Worm (Caenorhabditis elegans) whole organism, young adult: ENCODE measurements around the gene Y119D3B.12.

Experiments
- K12H6.12 ChIP-seq: fragments of 200-800 bp; sonication (Bioruptor generic); optimal IDR thresholded peaks from 2 replicates; lab custom pipeline; 2018; ENCODE audit warnings: mild to moderate bottlenecking, missing genetic modification characterization, missing compliant biosample characterization
- ama-1 ChIP-seq, 3 experiments: fragments of 150-350 bp in 1 of 3; sonication (generic microtip) in 2 of 3; optimal IDR thresholded peaks; 2 replicates each; lab custom pipeline; 2014 to 2018; ENCODE audit warnings: missing biosample characterization in 2 of 3, missing genetic modification characterization in 2 of 3, missing genetic modification reagents in 2 of 3
- aptf-3 ChIP-seq: fragments of 200-800 bp; sonication (Bioruptor generic); IDR thresholded peaks from 2 replicates; pipeline ENCODE4 v1.3.6; 2022; ENCODE audit warnings: missing genetic modification characterization, missing compliant biosample characterization
- egrh-3 ChIP-seq: fragments of 200-800 bp; sonication (Bioruptor generic); IDR thresholded peaks from 2 replicates; pipeline ENCODE4 v1.3.6; 2022; ENCODE audit warnings: missing genetic modification reagents, missing genetic modification characterization, missing compliant biosample characterization
- lir-1 ChIP-seq: fragments of 200-800 bp; sonication (Bioruptor generic); conservative IDR thresholded peaks from 2 replicates; pipeline ENCODE4 v1.3.6; 2022; ENCODE audit warnings: missing genetic modification reagents, missing genetic modification characterization, missing compliant biosample characterization
- mxl-1 ChIP-seq: sonication (generic microtip); optimal IDR thresholded peaks from 2 replicates; lab custom pipeline; 2016; ENCODE audit warnings: missing genetic modification characterization, missing compliant biosample characterization
- nfya-1 ChIP-seq: sonication (generic microtip); optimal IDR thresholded peaks from 2 replicates; lab custom pipeline; 2017; ENCODE audit warnings: antibody characterized with exemption, missing compliant biosample characterization, missing genetic modification characterization, borderline replicate concordance; ENCODE audit not compliant: insufficient read depth
- tlf-1 ChIP-seq: fragments of 200-800 bp; sonication (Bioruptor generic); optimal IDR thresholded peaks from 2 replicates; lab custom pipeline; 2018; ENCODE audit warnings: mild to moderate bottlenecking, missing genetic modification characterization, missing compliant biosample characterization
- unc-62 ChIP-seq: fragments of 150-350 bp; optimal IDR thresholded peaks from 2 replicates; lab custom pipeline; 2014; ENCODE audit warnings: missing biosample characterization, missing genetic modification reagents, missing genetic modification characterization

DNA sequence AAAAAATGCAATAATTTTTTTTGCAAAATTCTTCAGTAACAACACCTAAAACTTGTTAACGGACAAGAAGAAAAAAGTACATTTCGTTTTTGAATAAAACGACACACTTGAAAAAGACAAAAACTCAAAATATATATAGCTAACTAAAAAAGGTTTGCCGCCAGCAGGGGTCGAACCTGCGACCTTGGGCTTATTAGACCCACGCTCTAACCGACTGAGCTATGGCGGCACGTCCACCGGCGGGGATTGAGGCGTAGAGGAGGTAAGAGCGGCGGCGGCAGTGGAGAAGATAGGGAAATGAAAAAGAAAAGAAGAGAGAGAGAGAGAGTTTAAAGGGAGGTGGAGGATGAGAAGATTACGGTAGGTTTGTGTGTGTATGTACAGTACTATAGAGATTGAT lies 15.9 kb downstream of the Y119D3B.12 start:
- TF ChIP-seq unc-62 (GFP tag; lab: Kevin White, UChicago) = no peak
- no peak for TF ChIP-seq ama-1 (optimal IDR thresholded peaks at IDR 0.05; lab: Kevin White, UChicago)
- TF ChIP-seq ama-1 (GFP tag; optimal IDR thresholded peaks at IDR 0.05; lab: Kevin White, UChicago) = no peak
- no peak for TF ChIP-seq K12H6.12 (tag; lab: Kevin White, UChicago)
- peak; percentile 25 for TF ChIP-seq mxl-1
- TF ChIP-seq egrh-3 (GFP tag; lab: Robert Waterston, UW) = peak; percentile 52
- TF ChIP-seq aptf-3 (GFP tag; lab: Robert Waterston, UW) = no peak
- TF ChIP-seq tlf-1 = no peak
- TF ChIP-seq nfya-1 = no peak
- no peak for TF ChIP-seq lir-1 (GFP tag; lab: Robert Waterston, UW)
